Fruit fly (Drosophila melanogaster) whole organism, adult: ENCODE results near the gene Src64B.
A peak's percentile ranks its signal among the peaks of the same experiment; 100 is the strongest.

Experiments
- CG12768 ChIP-seq: fragments of 200-800 bp; sonication (Bioruptor generic); optimal IDR thresholded peaks from 2 replicates; lab custom pipeline; 2017; ENCODE audit warnings: missing biosample characterization, missing genetic modification characterization, mild to moderate bottlenecking, moderate library complexity, missing genetic modification reagents
- pad ChIP-seq: fragments of 200-800 bp; sonication (Bioruptor generic); optimal IDR thresholded peaks from 3 replicates; lab custom pipeline; 2017; ENCODE audit warnings: missing biosample characterization, missing genetic modification characterization, mild to moderate bottlenecking, moderate library complexity, missing genetic modification reagents

DNA sequence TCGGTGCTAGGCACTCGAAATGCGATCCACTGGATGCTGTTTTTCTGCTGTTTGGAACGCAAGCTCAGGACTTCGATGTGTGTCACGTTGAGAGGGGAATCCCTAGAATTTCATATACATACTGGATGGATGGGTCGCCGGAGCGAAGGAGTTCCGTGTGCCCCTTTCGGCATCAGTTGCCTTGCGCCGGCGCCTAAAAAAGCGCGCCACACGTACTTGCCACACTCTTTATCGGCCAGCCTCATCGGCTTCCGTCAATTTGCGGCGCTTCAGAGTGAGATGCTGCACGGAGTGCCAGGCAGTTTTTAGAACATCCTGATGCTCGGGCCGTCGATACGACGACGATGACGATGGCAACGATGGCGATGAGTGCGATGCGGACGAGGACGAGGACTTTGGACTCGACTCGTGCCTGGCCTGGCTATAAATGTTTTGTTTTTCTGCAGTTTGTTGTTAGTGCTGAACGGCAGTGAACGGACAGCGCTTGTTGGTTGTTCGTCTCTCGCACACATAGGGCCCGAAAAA, 69.1 kb downstream of the Src64B start:
- TF ChIP-seq CG12768 (no peak), pad (GFP tag; lab: Kevin White, UChicago) (peak; percentile 92)
